Worm (Caenorhabditis elegans) whole organism, L3 larva: ENCODE results near the gene F37C12.21.

Experiments
- ama-1 ChIP-seq: fragments of 150-350 bp; optimal IDR thresholded peaks from 2 replicates; lab custom pipeline; 2018
- ceh-28 ChIP-seq: fragments of 150-350 bp; optimal IDR thresholded peaks from 2 replicates; lab custom pipeline; 2014; ENCODE audit warnings: missing biosample characterization, missing genetic modification reagents, missing genetic modification characterization
- elt-3 ChIP-seq, 3 experiments: fragments of 150-350 bp in 1 of 3; sonication (generic microtip) in 2 of 3; optimal IDR thresholded peaks; 2 replicates in 2 of 3; 4 replicates in 1 of 3; lab custom pipeline; 2014 to 2017; ENCODE audit warnings: missing biosample characterization in 3 of 3, missing genetic modification characterization in 3 of 3
- jun-1 ChIP-seq: fragments of 150-350 bp; optimal IDR thresholded peaks from 2 replicates; lab custom pipeline; 2014; ENCODE audit warnings: missing biosample characterization, missing genetic modification reagents, missing genetic modification characterization
- snpc-4 ChIP-seq: fragments of 150-350 bp; optimal IDR thresholded peaks from 2 replicates; lab custom pipeline; 2014; ENCODE audit warnings: missing biosample characterization, missing genetic modification characterization

DNA sequence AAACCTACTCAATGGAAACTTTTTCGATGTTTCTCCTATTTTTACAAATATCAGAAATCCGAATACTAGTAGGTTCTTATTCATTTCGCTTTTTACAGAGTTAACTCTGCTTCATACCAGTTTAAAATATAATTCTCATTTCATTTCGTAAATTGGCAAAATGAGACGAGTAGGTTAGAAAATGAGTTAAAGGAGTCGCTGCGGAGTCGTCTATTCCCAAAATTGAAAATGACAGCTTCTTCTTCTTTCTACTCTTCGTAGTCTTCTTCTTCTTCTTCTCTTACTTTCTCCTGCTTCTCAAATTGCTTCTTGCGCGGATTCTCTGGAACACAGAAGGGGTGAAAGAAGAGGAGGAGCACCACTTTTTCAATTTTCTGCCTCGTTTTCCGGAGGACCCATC, 43.4 kb upstream of the F37C12.21 start, which contains the start of gene glr-2:
- no peak for TF ChIP-seq jun-1 (tag; lab: Kevin White, UChicago)
- TF ChIP-seq elt-3 (tag; optimal IDR thresholded peaks at IDR 0.05; lab: Kevin White, UChicago) = no peak
- TF ChIP-seq ama-1 (lab: Kevin White, UChicago) = no peak
- TF ChIP-seq snpc-4 = no peak
- no peak for TF ChIP-seq ceh-28
